Worm (Caenorhabditis elegans): ENCODE data around the gene swsn-3.

DNA sequence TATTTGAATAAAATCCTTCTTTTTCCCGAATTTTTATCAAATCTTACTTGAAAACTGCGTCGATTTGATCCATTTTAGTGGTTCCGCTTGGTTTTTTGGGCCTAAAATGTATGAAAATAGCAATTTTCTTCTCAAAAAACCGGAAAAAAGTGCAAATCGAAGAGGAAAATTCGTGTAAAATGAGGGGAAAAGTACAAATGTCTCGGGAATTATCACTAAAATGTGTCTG is 43.6 kb downstream of the swsn-3 start, which contains the start of gene Y71H2AM.11:
- no peak for TF ChIP-seq snpc-4 (tag; optimal IDR thresholded peaks at IDR 0.05)
- TF ChIP-seq unc-130 (tag; optimal IDR thresholded peaks at IDR 0.05) = no peak
- no peak for TF ChIP-seq C34B4.2 (tag; optimal IDR thresholded peaks at IDR 0.05)
- TF ChIP-seq aly-2 (tag; optimal IDR thresholded peaks at IDR 0.05) = no peak
- TF ChIP-seq elt-3 (tag; optimal IDR thresholded peaks at IDR 0.05) = no peak
